Worm (Caenorhabditis elegans): ENCODE data around the gene F18C5.10.

F18C5.10 gene

ce11 chrII:6562203-6562867 lies 1.1 kb upstream of the F18C5.10 start:
- TF ChIP-seq lsy-2 (tag; optimal IDR thresholded peaks at IDR 0.05): no peak
- TF ChIP-seq nhr-28 (tag; optimal IDR thresholded peaks at IDR 0.05): no peak
- no peak for TF ChIP-seq fos-1 (tag; optimal IDR thresholded peaks at IDR 0.05)
- TF ChIP-seq hlh-17 (GFP tag; optimal IDR thresholded peaks at IDR 0.05; ENCODE audit: borderline replicate concordance): no peak
- TF ChIP-seq ceh-90 (tag; optimal IDR thresholded peaks at IDR 0.05): no peak
- TF ChIP-seq ztf-11 (tag; optimal IDR thresholded peaks at IDR 0.05): no peak
- TF ChIP-seq unc-98 (GFP tag; IDR thresholded peaks at IDR 0.05): no peak
- TF ChIP-seq Y116A8C.19 (tag; optimal IDR thresholded peaks at IDR 0.05; ENCODE audit: borderline replicate concordance): no peak
- no peak for TF ChIP-seq ces-1 (GFP tag; optimal IDR thresholded peaks at IDR 0.05)
- no peak for TF ChIP-seq unc-62 (GFP tag; optimal IDR thresholded peaks at IDR 0.05)
- no peak for TF ChIP-seq zip-4 (GFP tag; optimal IDR thresholded peaks at IDR 0.05)
- no peak for TF ChIP-seq pax-3 (tag; optimal IDR thresholded peaks at IDR 0.05)
- TF ChIP-seq rnt-1 (tag; optimal IDR thresholded peaks at IDR 0.05): no peak
- peak; percentile 65 for TF ChIP-seq blmp-1 (tag; optimal IDR thresholded peaks at IDR 0.05)
- no peak for TF ChIP-seq F16B12.6 (tag; optimal IDR thresholded peaks at IDR 0.05)
- TF ChIP-seq zag-1 (tag; optimal IDR thresholded peaks at IDR 0.05): no peak
- TF ChIP-seq ceh-8 (GFP tag; optimal IDR thresholded peaks at IDR 0.05): no peak
- no peak for TF ChIP-seq sup-37 (GFP tag; optimal IDR thresholded peaks at IDR 0.05)
- peak in 1 of 6 experiments; percentile 6 for TF ChIP-seq elt-3 (tag; optimal IDR thresholded peaks at IDR 0.05)
- TF ChIP-seq nhr-76 (tag; optimal IDR thresholded peaks at IDR 0.05): no peak
- peak; percentile 65 for TF ChIP-seq lin-14 (GFP tag; optimal IDR thresholded peaks at IDR 0.05)
- no peak for TF ChIP-seq hlh-4 (tag; optimal IDR thresholded peaks at IDR 0.05)
- no peak for TF ChIP-seq snu-23 (GFP tag; optimal IDR thresholded peaks at IDR 0.05)
- no peak for TF ChIP-seq ztf-4 (tag; optimal IDR thresholded peaks at IDR 0.05)
- no peak for TF ChIP-seq nhr-19 (GFP tag; conservative IDR thresholded peaks at IDR 0.05)
- TF ChIP-seq fkh-10 (GFP tag; optimal IDR thresholded peaks at IDR 0.05): no peak
- no peak for TF ChIP-seq nhr-20 (tag; optimal IDR thresholded peaks at IDR 0.05)
- no peak for TF ChIP-seq nhr-47 (tag; optimal IDR thresholded peaks at IDR 0.05)
- TF ChIP-seq irx-1 (tag; optimal IDR thresholded peaks at IDR 0.05): no peak
- peak; percentile 0 for TF ChIP-seq skn-1 (tag; optimal IDR thresholded peaks at IDR 0.05)
- no peak for TF ChIP-seq fkh-8 (tag; optimal IDR thresholded peaks at IDR 0.05)
- no peak for TF ChIP-seq egl-27 (tag; optimal IDR thresholded peaks at IDR 0.05)
- TF ChIP-seq unc-130 (tag; optimal IDR thresholded peaks at IDR 0.05): no peak
- TF ChIP-seq hpl-2 (GFP tag; optimal IDR thresholded peaks at IDR 0.05): no peak
- no peak for TF ChIP-seq unc-30 (tag; optimal IDR thresholded peaks at IDR 0.05)
- no peak for TF ChIP-seq aly-2 (tag; optimal IDR thresholded peaks at IDR 0.05)
- no peak for TF ChIP-seq mdl-1 (tag; optimal IDR thresholded peaks at IDR 0.05)
- TF ChIP-seq efl-3 (GFP tag; optimal IDR thresholded peaks at IDR 0.05): no peak
- no peak for TF ChIP-seq ceh-63 (GFP tag; optimal IDR thresholded peaks at IDR 0.05)
- TF ChIP-seq sptf-1 (tag; optimal IDR thresholded peaks at IDR 0.05): no peak
- TF ChIP-seq nhr-85 (tag): peak; percentile 57
- peak; percentile 51 for TF ChIP-seq ama-1 (optimal IDR thresholded peaks at IDR 0.05)
- no peak for TF ChIP-seq lir-3 (tag; optimal IDR thresholded peaks at IDR 0.05; ENCODE audit: poor library complexity)

- TF ChIP-seq nhr-84 (tag; optimal IDR thresholded peaks at IDR 0.05) (no peak), nhr-19 (GFP tag; conservative IDR thresholded peaks at IDR 0.05) (no peak), ets-5 (GFP tag; IDR thresholded peaks at IDR 0.05) (no peak), elt-2 (tag; optimal IDR thresholded peaks at IDR 0.05) (no peak), zag-1 (tag; optimal IDR thresholded peaks at IDR 0.05) (no peak), nhr-71 (tag; optimal IDR thresholded peaks at IDR 0.05) (no peak)
Observed at ce11 chrII:6560291-6560690, 953 bp downstream of the F18C5.10 start.
